Fruit fly (Drosophila melanogaster): ENCODE results near the gene psd.
A peak's percentile ranks its signal among the peaks of the same experiment; 100 is the strongest.

psd gene

DNA sequence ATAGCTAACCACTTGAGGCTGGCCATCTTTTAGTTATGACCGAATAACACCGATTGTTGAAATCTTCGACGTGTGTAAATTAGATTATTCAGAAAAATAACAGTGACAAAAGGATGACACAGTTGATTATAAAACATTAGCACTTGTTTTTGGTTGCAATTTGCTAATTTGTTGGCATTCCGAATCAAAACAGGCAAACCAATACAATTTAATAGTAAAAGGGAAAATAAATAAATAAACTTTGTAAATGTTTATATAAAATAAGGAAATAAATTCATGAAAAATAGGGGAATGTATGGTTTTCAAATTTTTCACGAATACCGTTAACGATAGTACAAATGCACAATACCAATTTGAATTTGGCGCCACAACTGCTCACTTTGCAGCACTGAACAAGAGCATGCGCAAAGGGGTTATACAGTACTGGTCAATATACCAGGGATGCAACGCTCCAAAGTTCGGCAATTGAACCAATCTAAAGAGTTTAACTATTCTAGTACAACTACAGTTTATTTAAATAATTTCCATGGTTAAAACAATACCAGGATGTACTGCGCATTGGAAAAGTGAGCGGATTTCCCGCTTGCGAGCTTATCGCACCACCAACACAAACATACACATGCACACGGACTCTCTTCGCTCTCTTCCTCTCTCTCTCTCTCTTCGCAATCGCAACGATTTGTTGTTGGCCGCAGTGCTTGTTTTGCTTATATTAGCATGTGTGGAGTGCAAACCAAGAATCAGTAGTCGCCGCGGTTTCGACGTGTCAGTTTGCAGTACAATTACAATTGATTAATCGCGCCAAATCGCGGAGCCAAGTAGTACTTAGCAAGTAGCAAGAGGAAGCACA lies 21.3 kb downstream of the psd start, which contains the start of the genes Sfp26Ad and Gpdh1 (continued):
- TF ChIP-seq lov (optimal IDR thresholded peaks at IDR 0.05) (no peak), lov (GFP tag; IDR thresholded peaks at IDR 0.05) (peak; percentile 43; the same call in 1 of the 3 replicates), CG9609 (GFP tag; optimal IDR thresholded peaks at IDR 0.05) (peak; percentile 64), CG14050 (GFP tag; IDR thresholded peaks at IDR 0.05) (peak; percentile 33; the same call in 2 of the 3 replicates), Atf-2 (GFP tag; optimal IDR thresholded peaks at IDR 0.05) (peak; percentile 34), CG30403 (GFP tag; optimal IDR thresholded peaks at IDR 0.05) (peak; percentile 83), lmd (GFP tag; IDR thresholded peaks at IDR 0.05) (peak; percentile 67; the same call in 1 of the 2 replicates), pho (GFP tag; optimal IDR thresholded peaks at IDR 0.05) (peak; percentile 82), Oaz (GFP tag; IDR thresholded peaks at IDR 0.05) (no peak), nmo (GFP tag; optimal IDR thresholded peaks at IDR 0.05) (peak; percentile 64), zf30C (GFP tag; optimal IDR thresholded peaks at IDR 0.05) (no peak), CG8478 (optimal IDR thresholded peaks at IDR 0.05) (no peak), Mrtf (GFP tag; IDR thresholded peaks at IDR 0.05) (peak; percentile 46; the same call in 1 of the 3 replicates), CkIIα-i1 (GFP tag; IDR thresholded peaks at IDR 0.05) (no peak), ftz-f1 (GFP tag; optimal IDR thresholded peaks at IDR 0.05) (peak; percentile 51), Dbx (GFP tag; IDR thresholded peaks at IDR 0.05) (peak; percentile 80), CG7839 (tag; optimal IDR thresholded peaks at IDR 0.05) (peak; percentile 66), wdn (GFP tag; IDR thresholded peaks at IDR 0.05) (no peak), CG43689 (GFP tag; IDR thresholded peaks at IDR 0.05) (no peak), stc (GFP tag; IDR thresholded peaks at IDR 0.05) (peak; percentile 46), lola (GFP tag; optimal IDR thresholded peaks at IDR 0.05) (peak in 1 of 3 experiments; percentile 40), CG7556 (GFP tag; optimal IDR thresholded peaks at IDR 0.05) (peak; percentile 78), CG7372 (GFP tag; IDR thresholded peaks at IDR 0.05) (0 out of 2 replicates have a peak, but pooled peaks have one; percentile 50), Fer3 (tag; optimal IDR thresholded peaks at IDR 0.05) (peak; percentile 61), CG9797 (GFP tag; optimal IDR thresholded peaks at IDR 0.05) (peak; percentile 54), unc-4 (GFP tag; IDR thresholded peaks at IDR 0.05; ENCODE audit: partially characterized antibody) (peak; percentile 55), CG12219 (GFP tag; optimal IDR thresholded peaks at IDR 0.05) (peak; percentile 23), CG12744 (GFP tag; optimal IDR thresholded peaks at IDR 0.05) (peak; percentile 38), inv (GFP tag; IDR thresholded peaks at IDR 0.05; ENCODE audit: partially characterized antibody) (no peak), tll (GFP tag; optimal IDR thresholded peaks at IDR 0.05) (peak in 1 of 2 experiments; percentile 12), CG12236 (GFP tag; optimal IDR thresholded peaks at IDR 0.05) (peak; percentile 35), Ravus (GFP tag; IDR thresholded peaks at IDR 0.05) (no peak), ttk (GFP tag; IDR thresholded peaks at IDR 0.05) (peak; percentile 45; the same call in 1 of the 2 replicates), Poxn (GFP tag; IDR thresholded peaks at IDR 0.05) (no peak), zen2 (GFP tag; IDR thresholded peaks at IDR 0.05; ENCODE audit: partially characterized antibody) (no peak), tna (GFP tag; IDR thresholded peaks at IDR 0.05; ENCODE audit: partially characterized antibody) (no peak; the same call in 1 of the 2 replicates), sens (GFP tag) (peak; percentile 95), CG17829 (tag; optimal IDR thresholded peaks at IDR 0.05) (peak; percentile 73), CG1832 (GFP tag; optimal IDR thresholded peaks at IDR 0.05) (no peak), fd3F (GFP tag; optimal IDR thresholded peaks at IDR 0.05) (peak; percentile 74), ham (GFP tag; IDR thresholded peaks at IDR 0.05) (peak; percentile 10; the same call in 1 of the 2 replicates), Ssrp (tag; optimal IDR thresholded peaks at IDR 0.05) (peak; percentile 14), nau (GFP tag; optimal IDR thresholded peaks at IDR 0.05) (peak; percentile 68), lbe (GFP tag; optimal IDR thresholded peaks at IDR 0.05) (peak; percentile 80), CG11456 (GFP tag; IDR thresholded peaks at IDR 0.05) (peak; percentile 87), prd (optimal IDR thresholded peaks at IDR 0.05) (no peak), prd (GFP tag; IDR thresholded peaks at IDR 0.05) (peak; percentile 74), CG12071 (GFP tag; optimal IDR thresholded peaks at IDR 0.05) (peak; percentile 45), CG3995 (GFP tag; optimal IDR thresholded peaks at IDR 0.05) (peak; percentile 50)

Measured in whole organism, embryonic.